Fruit fly (Drosophila melanogaster) whole organism, adult: Measurements from ENCODE around the gene Ptp4E.
A peak's percentile ranks its signal among the peaks of the same experiment; 100 is the strongest.

Source experiments
- CG11617 ChIP-seq: fragments of 200-800 bp; sonication (Bioruptor generic); optimal IDR thresholded peaks from 2 replicates; lab custom pipeline; 2017; ENCODE audit warnings: mild to moderate bottlenecking, missing biosample characterization, missing genetic modification reagents, missing genetic modification characterization
- CG12768 ChIP-seq: fragments of 200-800 bp; sonication (Bioruptor generic); optimal IDR thresholded peaks from 2 replicates; lab custom pipeline; 2017; ENCODE audit warnings: missing biosample characterization, missing genetic modification characterization, mild to moderate bottlenecking, moderate library complexity, missing genetic modification reagents
- CG14711 ChIP-seq: fragments of 200-800 bp; sonication (Bioruptor generic); optimal IDR thresholded peaks from 2 replicates; lab custom pipeline; 2018; ENCODE audit warnings: missing biosample characterization, mild to moderate bottlenecking, missing genetic modification characterization, moderate library complexity
- CG1620 ChIP-seq: fragments of 200-800 bp; sonication (Bioruptor generic); optimal IDR thresholded peaks from 2 replicates; lab custom pipeline; 2016; ENCODE audit warnings: missing biosample characterization, missing genetic modification characterization
- CG33017 ChIP-seq: fragments of 200-800 bp; sonication (Bioruptor generic); optimal IDR thresholded peaks from 2 replicates; lab custom pipeline; 2018; ENCODE audit warnings: missing biosample characterization, mild to moderate bottlenecking, missing genetic modification characterization, moderate library complexity
- CG5204 ChIP-seq: fragments of 200-800 bp; sonication (Bioruptor generic); optimal IDR thresholded peaks from 2 replicates; lab custom pipeline; 2016; ENCODE audit warnings: missing biosample characterization, missing genetic modification characterization
- CG7045 ChIP-seq: fragments of 200-800 bp; sonication (Bioruptor generic); optimal IDR thresholded peaks from 2 replicates; lab custom pipeline; 2017; ENCODE audit warnings: missing biosample characterization, mild to moderate bottlenecking, missing genetic modification characterization
- CG7101 ChIP-seq: fragments of 200-800 bp; sonication (Bioruptor generic); optimal IDR thresholded peaks from 2 replicates; lab custom pipeline; 2018; ENCODE audit warnings: missing biosample characterization, mild to moderate bottlenecking, missing genetic modification characterization, moderate library complexity
- Clk ChIP-seq: fragments of 200-800 bp; sonication (Bioruptor generic); optimal IDR thresholded peaks from 2 replicates; lab custom pipeline; 2017; ENCODE audit warnings: missing biosample characterization, missing genetic modification characterization
- Crg-1 ChIP-seq: fragments of 200-800 bp; sonication (Bioruptor generic); optimal IDR thresholded peaks from 2 replicates; lab custom pipeline; 2016; ENCODE audit warnings: missing biosample characterization, missing genetic modification characterization
- Hr96 ChIP-seq: fragments of 200-800 bp; sonication (Bioruptor generic); optimal IDR thresholded peaks from 2 replicates; lab custom pipeline; 2016; ENCODE audit warnings: missing biosample characterization, missing genetic modification characterization
- Mnt ChIP-seq: fragments of 200-800 bp; sonication (Bioruptor generic); optimal IDR thresholded peaks from 2 replicates; lab custom pipeline; 2016; ENCODE audit warnings: missing biosample characterization, mild to moderate bottlenecking, missing genetic modification characterization
- bab1 ChIP-seq: fragments of 200-800 bp; sonication (Bioruptor generic); optimal IDR thresholded peaks from 3 replicates; lab custom pipeline; 2019; ENCODE audit warnings: missing biosample characterization, mild to moderate bottlenecking, missing genetic modification characterization, moderate library complexity
- cic ChIP-seq: fragments of 200-800 bp; sonication (Bioruptor generic); optimal IDR thresholded peaks from 2 replicates; lab custom pipeline; 2017; ENCODE audit warnings: missing biosample characterization, mild to moderate bottlenecking, missing genetic modification characterization, moderate library complexity
- cnc ChIP-seq, 2 experiments: fragments of >200 bp; optimal IDR thresholded peaks; 2 replicates each; lab custom pipeline; 2017
- kay ChIP-seq: fragments of 200-800 bp; sonication (Bioruptor generic); peaks from one replicate; lab custom pipeline; 2016; ENCODE audit warnings: missing biosample characterization, missing genetic modification characterization, borderline replicate concordance
- ovo ChIP-seq: fragments of 200-800 bp; sonication (Bioruptor generic); optimal IDR thresholded peaks from 2 replicates; lab custom pipeline; 2016; ENCODE audit warnings: missing biosample characterization, missing genetic modification characterization
- pad ChIP-seq: fragments of 200-800 bp; sonication (Bioruptor generic); optimal IDR thresholded peaks from 3 replicates; lab custom pipeline; 2017; ENCODE audit warnings: missing biosample characterization, missing genetic modification characterization, mild to moderate bottlenecking, moderate library complexity, missing genetic modification reagents
- tj ChIP-seq: fragments of 200-800 bp; sonication (Bioruptor generic); optimal IDR thresholded peaks from 3 replicates; lab custom pipeline; 2017; ENCODE audit warnings: missing biosample characterization, mild to moderate bottlenecking, missing genetic modification characterization, moderate library complexity
- toe ChIP-seq: fragments of 200-800 bp; sonication (Bioruptor generic); optimal IDR thresholded peaks from 2 replicates; lab custom pipeline; 2016; ENCODE audit warnings: missing biosample characterization, missing genetic modification characterization

Gene Ptp4E

dm6 chrX:4938986-4939385 lies at the start of gene Ptp4E:
Ptp4E (plus strand) TSS chrX:4939128.
- TF ChIP-seq cic (no peak), Clk (GFP tag; lab: Kevin White, UChicago) (no peak), ovo (GFP tag; lab: Kevin White, UChicago) (no peak), CG11617 (GFP tag; lab: Kevin White, UChicago) (no peak), Mnt (GFP tag; lab: Kevin White, UChicago) (peak; percentile 38), bab1 (GFP tag; lab: Kevin White, UChicago) (peak; percentile 57), pad (no peak), CG14711 (tag; lab: Kevin White, UChicago) (no peak), Hr96 (GFP tag; lab: Kevin White, UChicago) (no peak), tj (GFP tag; lab: Kevin White, UChicago) (peak; percentile 63), CG7045 (GFP tag; lab: Kevin White, UChicago) (no peak), CG1620 (no peak), CG7101 (tag; lab: Kevin White, UChicago) (peak; percentile 24)

dm6 chrX:4894596-4894995 lies 44.3 kb upstream of the Ptp4E start:
- TF ChIP-seq CG7045 (GFP tag; lab: Kevin White, UChicago) (no peak), ovo (GFP tag; lab: Kevin White, UChicago) (no peak), Mnt (GFP tag; lab: Kevin White, UChicago) (no peak), CG11617 (GFP tag; lab: Kevin White, UChicago) (no peak), Clk (GFP tag; lab: Kevin White, UChicago) (no peak), toe (GFP tag; lab: Kevin White, UChicago) (no peak), CG14711 (tag; lab: Kevin White, UChicago) (no peak), pad (no peak), CG33017 (tag; lab: Kevin White, UChicago) (no peak), CG7101 (tag; lab: Kevin White, UChicago) (no peak), CG5204 (no peak), bab1 (GFP tag; lab: Kevin White, UChicago) (no peak), cic (no peak), cnc (optimal IDR thresholded peaks at IDR 0.05; lab: Kevin White, UChicago) (no peak), CG1620 (no peak)

- no peak for TF ChIP-seq CG11617 (GFP tag; lab: Kevin White, UChicago)
- TF ChIP-seq toe (GFP tag; lab: Kevin White, UChicago), result no peak
- TF ChIP-seq tj (GFP tag; lab: Kevin White, UChicago), result no peak
- no peak for TF ChIP-seq cnc (optimal IDR thresholded peaks at IDR 0.05; lab: Kevin White, UChicago)
- TF ChIP-seq pad, result no peak
- no peak for TF ChIP-seq CG14711 (tag; lab: Kevin White, UChicago)
- no peak for TF ChIP-seq CG7101 (tag; lab: Kevin White, UChicago)
- TF ChIP-seq kay (GFP tag; lab: Kevin White, UChicago), result no peak
- TF ChIP-seq Crg-1 (GFP tag; lab: Kevin White, UChicago), result no peak
- TF ChIP-seq cic, result no peak
- no peak for TF ChIP-seq Mnt (GFP tag; lab: Kevin White, UChicago)
- no peak for TF ChIP-seq Hr96 (GFP tag; lab: Kevin White, UChicago)
- TF ChIP-seq CG7045 (GFP tag; lab: Kevin White, UChicago), result no peak
- TF ChIP-seq CG33017 (tag; lab: Kevin White, UChicago), result no peak
- no peak for TF ChIP-seq bab1 (GFP tag; lab: Kevin White, UChicago)
- TF ChIP-seq Clk (GFP tag; lab: Kevin White, UChicago), result no peak
- no peak for TF ChIP-seq CG1620
- TF ChIP-seq ovo (GFP tag; lab: Kevin White, UChicago), result no peak
These were observed 42.0 kb upstream of the Ptp4E start for dm6 chrX:4896892-4897291.

- TF ChIP-seq Mnt (GFP tag; lab: Kevin White, UChicago) (no peak), ovo (GFP tag; lab: Kevin White, UChicago) (peak; percentile 40), pad (peak; percentile 36), Crg-1 (GFP tag; lab: Kevin White, UChicago) (no peak), cic (no peak), CG12768 (GFP tag; lab: Kevin White, UChicago) (peak; percentile 35), bab1 (GFP tag; lab: Kevin White, UChicago) (peak; percentile 57), Clk (GFP tag; lab: Kevin White, UChicago) (peak; percentile 4), CG11617 (GFP tag; lab: Kevin White, UChicago) (peak; percentile 31), CG14711 (tag; lab: Kevin White, UChicago) (peak; percentile 78), CG7045 (GFP tag; lab: Kevin White, UChicago) (peak; percentile 52), CG1620 (no peak), CG33017 (tag; lab: Kevin White, UChicago) (peak; percentile 70), kay (GFP tag; lab: Kevin White, UChicago) (peak; percentile 91), tj (GFP tag; lab: Kevin White, UChicago) (peak; percentile 47), toe (GFP tag; lab: Kevin White, UChicago) (no peak), Hr96 (GFP tag; lab: Kevin White, UChicago) (peak; percentile 64), CG7101 (tag; lab: Kevin White, UChicago) (peak; percentile 84)
These were observed 32.4 kb upstream of the Ptp4E start, which contains the start of gene CG6927 for dm6 chrX:4906573-4906972. CG6927 (plus strand) TSS chrX:4906900.

dm6 chrX:4908926-4909432 lies 29.9 kb upstream of the Ptp4E start, which contains the start of gene CG32772:
CG32772 (plus strand) TSS chrX:4909102.
- TF ChIP-seq CG5204 (peak; percentile 71), CG12768 (GFP tag; lab: Kevin White, UChicago) (peak; percentile 95), Crg-1 (GFP tag; lab: Kevin White, UChicago) (peak; percentile 88), Mnt (GFP tag; lab: Kevin White, UChicago) (peak; percentile 88), CG33017 (tag; lab: Kevin White, UChicago) (peak; percentile 83), kay (GFP tag; lab: Kevin White, UChicago) (peak; percentile 93), CG1620 (peak; percentile 94), ovo (GFP tag; lab: Kevin White, UChicago) (peak; percentile 95), CG14711 (tag; lab: Kevin White, UChicago) (peak; percentile 61), toe (GFP tag; lab: Kevin White, UChicago) (peak; percentile 69), cnc (optimal IDR thresholded peaks at IDR 0.05; lab: Kevin White, UChicago) (no peak), cic (peak; percentile 95), CG7045 (GFP tag; lab: Kevin White, UChicago) (peak; percentile 86), pad (peak; percentile 93), Clk (GFP tag; lab: Kevin White, UChicago) (peak; percentile 77), tj (GFP tag; lab: Kevin White, UChicago) (peak; percentile 100), CG11617 (GFP tag; lab: Kevin White, UChicago) (peak; percentile 98), Hr96 (GFP tag; lab: Kevin White, UChicago) (peak; percentile 96), bab1 (GFP tag; lab: Kevin White, UChicago) (peak; percentile 69), CG7101 (tag; lab: Kevin White, UChicago) (peak; percentile 88)
